Fruit fly (Drosophila melanogaster): ENCODE results near the gene NimC1.
A peak's percentile ranks its signal among the peaks of the same experiment; 100 is the strongest.

The NimC1 gene

dm6 chr2L:13976669-13977068, at the start of gene NimC1:
TSS of gene NimC1 (minus strand) at chr2L:13976769.
- no peak for TF ChIP-seq CG17801 (GFP tag; optimal IDR thresholded peaks at IDR 0.05; ENCODE audit: partially characterized antibody)

dm6 chr2L:14025485-14025933, 48.9 kb upstream of the NimC1 start:
- TF ChIP-seq CG17801 (GFP tag; optimal IDR thresholded peaks at IDR 0.05; ENCODE audit: partially characterized antibody), result no peak

dm6 chr2L:14024746-14025105, 48.2 kb upstream of the NimC1 start:
- TF ChIP-seq CG17801 (GFP tag; optimal IDR thresholded peaks at IDR 0.05; ENCODE audit: partially characterized antibody), result no peak

dm6 chr2L:14024051-14024745, 47.6 kb upstream of the NimC1 start:
- TF ChIP-seq CG17801 (GFP tag; optimal IDR thresholded peaks at IDR 0.05; ENCODE audit: partially characterized antibody), result peak; percentile 13

dm6 chr2L:14023136-14024050, 46.8 kb upstream of the NimC1 start:
- no peak for TF ChIP-seq CG17801 (GFP tag; optimal IDR thresholded peaks at IDR 0.05; ENCODE audit: partially characterized antibody)

- TF ChIP-seq CG17801 (GFP tag; optimal IDR thresholded peaks at IDR 0.05; ENCODE audit: partially characterized antibody), result peak; percentile 87
Measured at dm6 chr2L:14022130-14022735, 45.7 kb upstream of the NimC1 start.

- no peak for TF ChIP-seq CG17801 (GFP tag; optimal IDR thresholded peaks at IDR 0.05; ENCODE audit: partially characterized antibody)
Measured at dm6 chr2L:14021646-14022129, 45.1 kb upstream of the NimC1 start.

- TF ChIP-seq CG17801 (GFP tag; optimal IDR thresholded peaks at IDR 0.05; ENCODE audit: partially characterized antibody), result no peak
Measured at dm6 chr2L:14020875-14021643, 44.5 kb upstream of the NimC1 start.

- TF ChIP-seq CG17801 (GFP tag; optimal IDR thresholded peaks at IDR 0.05; ENCODE audit: partially characterized antibody), result no peak
Measured at dm6 chr2L:14020545-14020874, 43.9 kb upstream of the NimC1 start.

- TF ChIP-seq CG17801 (GFP tag; optimal IDR thresholded peaks at IDR 0.05; ENCODE audit: partially characterized antibody), result no peak
Measured at dm6 chr2L:14020108-14020507, 43.5 kb upstream of the NimC1 start, which contains the start of gene NimC3. TSS of gene NimC3 (minus strand) at chr2L:14020208.

- no peak for TF ChIP-seq CG17801 (GFP tag; optimal IDR thresholded peaks at IDR 0.05; ENCODE audit: partially characterized antibody)
Measured at dm6 chr2L:14019654-14020053, 43.1 kb upstream of the NimC1 start.

- no peak for TF ChIP-seq CG17801 (GFP tag; optimal IDR thresholded peaks at IDR 0.05; ENCODE audit: partially characterized antibody)
Measured at dm6 chr2L:14015109-14015508, 38.5 kb upstream of the NimC1 start.

dm6 chr2L:14013478-14013877, 36.9 kb upstream of the NimC1 start:
- TF ChIP-seq CG17801 (GFP tag; optimal IDR thresholded peaks at IDR 0.05; ENCODE audit: partially characterized antibody), result no peak

- TF ChIP-seq CG17801 (GFP tag; optimal IDR thresholded peaks at IDR 0.05; ENCODE audit: partially characterized antibody), result no peak
Measured at dm6 chr2L:14012304-14013054, 35.9 kb upstream of the NimC1 start, which contains the start of gene bgm. TSS of gene bgm (plus strand) at chr2L:14013004.

Data from ovary, adult (tissue).